Worm (Caenorhabditis elegans): Measurements from ENCODE around the gene clec-61.

ce11 chrII:10439976-10440375, 50.4 kb downstream of the clec-61 start, which contains the start of gene E04D5.4:
- no peak for TF ChIP-seq egl-43 (GFP tag; IDR thresholded peaks at IDR 0.05)
- no peak for TF ChIP-seq aly-2 (tag; optimal IDR thresholded peaks at IDR 0.05)
- no peak for TF ChIP-seq ces-1 (GFP tag; optimal IDR thresholded peaks at IDR 0.05)
- no peak for TF ChIP-seq ztf-11 (tag; optimal IDR thresholded peaks at IDR 0.05)
- TF ChIP-seq lim-7 (GFP tag; IDR thresholded peaks at IDR 0.05): no peak

Measured in whole organism, L4 larva.